Fruit fly (Drosophila melanogaster): ENCODE results near the gene CG9806.

CG9806 gene

DNA sequence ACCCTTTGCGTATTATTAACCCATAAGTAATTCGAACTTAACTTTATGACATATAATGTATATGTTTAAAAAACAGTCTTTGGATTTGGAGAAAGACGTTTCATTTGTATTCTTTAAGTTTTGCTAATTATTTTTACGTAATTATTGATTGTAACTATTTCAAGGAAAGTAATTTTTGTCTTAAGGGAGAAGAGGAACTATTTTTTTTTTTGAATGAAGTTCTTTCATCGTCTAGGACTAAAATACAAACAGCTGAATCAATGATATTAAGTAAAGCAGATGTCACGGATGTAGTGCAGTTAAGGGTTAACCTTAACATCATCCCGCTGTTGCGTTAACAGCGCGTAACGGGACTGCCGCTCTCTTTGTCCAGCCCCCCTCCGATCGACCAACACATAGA lies 2.0 kb upstream of the CG9806 start (continued):
- TF ChIP-seq slp2 (GFP tag; optimal IDR thresholded peaks at IDR 0.05) (no peak), B-H2 (GFP tag; optimal IDR thresholded peaks at IDR 0.05) (no peak), Gug (GFP tag; IDR thresholded peaks at IDR 0.05) (no peak), CG8944 (GFP tag; optimal IDR thresholded peaks at IDR 0.05) (no peak), Ptx1 (GFP tag; IDR thresholded peaks at IDR 0.05) (peak; percentile 33; the same call in 1 of the 2 replicates), abd-A (tag; optimal IDR thresholded peaks at IDR 0.05) (no peak), CG16813 (GFP tag; IDR thresholded peaks at IDR 0.05; ENCODE audit: partially characterized antibody) (no peak), CG8478 (optimal IDR thresholded peaks at IDR 0.05) (no peak), tio (GFP tag; optimal IDR thresholded peaks at IDR 0.05) (peak; percentile 69), CG7357 (GFP tag; IDR thresholded peaks at IDR 0.05) (no peak), CoRest (tag; optimal IDR thresholded peaks at IDR 0.05) (peak; percentile 49), CG4854 (GFP tag; optimal IDR thresholded peaks at IDR 0.05) (no peak), Atf-2 (GFP tag; optimal IDR thresholded peaks at IDR 0.05) (peak; percentile 16), Sry-β (GFP tag; optimal IDR thresholded peaks at IDR 0.05) (no peak), CG32772 (GFP tag; IDR thresholded peaks at IDR 0.05) (no peak), CG6689 (GFP tag; IDR thresholded peaks at IDR 0.05) (no peak), zen2 (GFP tag; IDR thresholded peaks at IDR 0.05; ENCODE audit: partially characterized antibody) (no peak), salm (tag; optimal IDR thresholded peaks at IDR 0.05) (no peak), maf-S (GFP tag; optimal IDR thresholded peaks at IDR 0.05) (peak; percentile 1), run (tag; optimal IDR thresholded peaks at IDR 0.05) (no peak), trh (GFP tag; optimal IDR thresholded peaks at IDR 0.05) (no peak), CG13894 (tag; optimal IDR thresholded peaks at IDR 0.05) (peak; percentile 16), CG1792 (GFP tag; optimal IDR thresholded peaks at IDR 0.05) (no peak), Poxn (GFP tag; IDR thresholded peaks at IDR 0.05) (no peak), dan (GFP tag; IDR thresholded peaks at IDR 0.05) (no peak), croc (GFP tag; conservative IDR thresholded peaks at IDR 0.05) (no peak), CG18619 (GFP tag; optimal IDR thresholded peaks at IDR 0.05) (peak; percentile 56), Hand (GFP tag; optimal IDR thresholded peaks at IDR 0.05) (peak; percentile 57), Med (GFP tag) (peak; percentile 65), CG2129 (GFP tag; IDR thresholded peaks at IDR 0.05; ENCODE audit: partially characterized antibody) (no peak), eyg (GFP tag; optimal IDR thresholded peaks at IDR 0.05) (no peak), CG17568 (GFP tag; optimal IDR thresholded peaks at IDR 0.05) (no peak), Myb (GFP tag; optimal IDR thresholded peaks at IDR 0.05) (peak; percentile 16), hth (optimal IDR thresholded peaks at IDR 0.05) (no peak), CG18011 (GFP tag; optimal IDR thresholded peaks at IDR 0.05) (no peak), ftz-f1 (GFP tag; optimal IDR thresholded peaks at IDR 0.05) (no peak), CG9727 (GFP tag; optimal IDR thresholded peaks at IDR 0.05) (peak; percentile 69), CG11247 (GFP tag; IDR thresholded peaks at IDR 0.05) (no peak), schlank (tag; optimal IDR thresholded peaks at IDR 0.05) (no peak), klu (GFP tag; IDR thresholded peaks at IDR 0.05) (no peak), CG10274 (GFP tag; optimal IDR thresholded peaks at IDR 0.05) (no peak), CG31441 (GFP tag; IDR thresholded peaks at IDR 0.05) (peak; percentile 66), CG13624 (GFP tag; optimal IDR thresholded peaks at IDR 0.05) (peak; percentile 30), bab2 (GFP tag; optimal IDR thresholded peaks at IDR 0.05) (peak; percentile 30), zfh2 (GFP tag; optimal IDR thresholded peaks at IDR 0.05) (no peak), tx (GFP tag; optimal IDR thresholded peaks at IDR 0.05) (no peak), CG10565 (GFP tag; optimal IDR thresholded peaks at IDR 0.05) (no peak), ara (GFP tag; IDR thresholded peaks at IDR 0.05) (no peak), HLH3B (GFP tag; IDR thresholded peaks at IDR 0.05) (no peak), ham (GFP tag; IDR thresholded peaks at IDR 0.05) (no peak), crp (GFP tag; optimal IDR thresholded peaks at IDR 0.05) (no peak), CG9797 (GFP tag; optimal IDR thresholded peaks at IDR 0.05) (no peak), Aef1 (GFP tag; IDR thresholded peaks at IDR 0.05) (no peak)
